Worm (Caenorhabditis elegans) whole organism, young adult: Measurements from ENCODE around the gene cyp-13A11.

Experiments
- B0035.1 ChIP-seq: sonication (generic microtip); optimal IDR thresholded peaks from 2 replicates; lab custom pipeline; 2016; ENCODE audit warnings: missing genetic modification characterization, mild to moderate bottlenecking, missing compliant biosample characterization, missing genotype, missing genetic modification reagents
- F10E7.11 ChIP-seq: sonication (generic microtip); optimal IDR thresholded peaks from 2 replicates; lab custom pipeline; 2017; ENCODE audit warnings: mild to moderate bottlenecking, missing genetic modification characterization, moderate library complexity, missing compliant biosample characterization
- F37B4.10 ChIP-seq: fragments of 200-800 bp; sonication (Bioruptor generic); IDR thresholded peaks from 2 replicates; pipeline ENCODE4 v1.3.6; 2022; ENCODE audit warnings: missing genetic modification characterization, missing compliant biosample characterization
- F39B2.1 ChIP-seq: fragments of 200-800 bp; sonication (Bioruptor generic); IDR thresholded peaks from 2 replicates; pipeline ENCODE4 v1.3.6; 2022; ENCODE audit warnings: missing genetic modification reagents, missing genetic modification characterization, missing compliant biosample characterization
- F49E8.2 ChIP-seq: sonication (generic microtip); optimal IDR thresholded peaks from 3 replicates; lab custom pipeline; 2017; ENCODE audit warnings: missing genetic modification characterization, mild to moderate bottlenecking, missing compliant biosample characterization, antibody characterized with exemption, moderate library complexity; ENCODE audit not compliant: insufficient read depth
- F57A8.1 ChIP-seq: fragments of 200-800 bp; sonication (Bioruptor generic); optimal IDR thresholded peaks from 2 replicates; lab custom pipeline; 2018; ENCODE audit warnings: mild to moderate bottlenecking, missing genetic modification characterization, moderate library complexity, missing compliant biosample characterization
- T26A5.8 ChIP-seq: sonication (generic microtip); optimal IDR thresholded peaks from 2 replicates; lab custom pipeline; 2016; ENCODE audit warnings: missing genetic modification characterization, missing compliant biosample characterization
- Y53F4B.3 ChIP-seq: fragments of 200-800 bp; sonication (Bioruptor generic); IDR thresholded peaks from 2 replicates; pipeline ENCODE4 v1.3.6; 2022; ENCODE audit warnings: missing genetic modification reagents, missing genetic modification characterization, missing compliant biosample characterization
- Y95B8A.8 ChIP-seq: fragments of 200-800 bp; sonication (Bioruptor generic); IDR thresholded peaks from 2 replicates; pipeline ENCODE4 v1.3.6; 2022; ENCODE audit warnings: missing genetic modification reagents, missing genetic modification characterization, missing compliant biosample characterization
- ZK185.1 ChIP-seq: sonication (generic microtip); optimal IDR thresholded peaks from 2 replicates; lab custom pipeline; 2016; ENCODE audit warnings: mild to moderate bottlenecking, missing genetic modification characterization, missing compliant biosample characterization; ENCODE audit not compliant: poor library complexity, severe bottlenecking
- akir-1 ChIP-seq: fragments of 200-800 bp; sonication (Bioruptor generic); optimal IDR thresholded peaks from 2 replicates; lab custom pipeline; 2018; ENCODE audit warnings: mild to moderate bottlenecking, missing genetic modification characterization, moderate library complexity, missing compliant biosample characterization
- ama-1 ChIP-seq, 3 experiments: fragments of 150-350 bp in 1 of 3; sonication (generic microtip) in 2 of 3; optimal IDR thresholded peaks; 2 replicates each; lab custom pipeline; 2014 to 2018; ENCODE audit warnings: missing biosample characterization in 2 of 3, missing genetic modification characterization in 2 of 3, missing genetic modification reagents in 2 of 3
- aptf-2 ChIP-seq: fragments of 200-800 bp; sonication (Bioruptor generic); conservative IDR thresholded peaks from 2 replicates; pipeline ENCODE4 v1.3.6; 2022; ENCODE audit warnings: missing genetic modification reagents, missing genetic modification characterization, missing compliant biosample characterization
- aptf-3 ChIP-seq: fragments of 200-800 bp; sonication (Bioruptor generic); IDR thresholded peaks from 2 replicates; pipeline ENCODE4 v1.3.6; 2022; ENCODE audit warnings: missing genetic modification characterization, missing compliant biosample characterization
- atf-7 ChIP-seq: sonication (generic microtip); optimal IDR thresholded peaks from 2 replicates; lab custom pipeline; 2017; ENCODE audit warnings: mild to moderate bottlenecking, missing genetic modification characterization, missing compliant biosample characterization
- attf-3 ChIP-seq: fragments of 200-800 bp; sonication (Bioruptor generic); conservative IDR thresholded peaks from 2 replicates; pipeline ENCODE4 v1.3.6; 2022; ENCODE audit warnings: missing genetic modification reagents, missing genetic modification characterization, missing compliant biosample characterization
- ccch-3 ChIP-seq: fragments of 200-800 bp; sonication (Bioruptor generic); optimal IDR thresholded peaks from 2 replicates; lab custom pipeline; 2018; ENCODE audit warnings: mild to moderate bottlenecking, missing genetic modification characterization, missing compliant biosample characterization
- chd-7 ChIP-seq: sonication (generic microtip); optimal IDR thresholded peaks from 2 replicates; lab custom pipeline; 2016; ENCODE audit warnings: mild to moderate bottlenecking, missing genetic modification characterization, moderate library complexity, missing compliant biosample characterization
- dox-1 ChIP-seq: fragments of 200-800 bp; sonication (Bioruptor generic); IDR thresholded peaks from 2 replicates; pipeline ENCODE4 v1.3.6; 2022; ENCODE audit warnings: missing genetic modification reagents, missing genetic modification characterization, missing compliant biosample characterization
- dpff-1 ChIP-seq: sonication (generic microtip); optimal IDR thresholded peaks from 2 replicates; lab custom pipeline; 2017; ENCODE audit warnings: mild to moderate bottlenecking, missing genetic modification characterization, missing compliant biosample characterization
- efl-1 ChIP-seq: fragments of 150-350 bp; optimal IDR thresholded peaks from 2 replicates; lab custom pipeline; 2014; ENCODE audit warnings: missing biosample characterization, missing genetic modification reagents, missing genetic modification characterization
- egl-18 ChIP-seq: fragments of 200-800 bp; sonication (Bioruptor generic); IDR thresholded peaks from 2 replicates; pipeline ENCODE4 v1.3.6; 2022; ENCODE audit warnings: missing genetic modification reagents, missing genetic modification characterization, missing compliant biosample characterization
- hmg-20 ChIP-seq: fragments of 200-800 bp; sonication (Bioruptor generic); IDR thresholded peaks from 2 replicates; pipeline ENCODE4 v1.3.6; 2022; ENCODE audit warnings: missing genetic modification reagents, missing genetic modification characterization, missing compliant biosample characterization
- hrde-1 ChIP-seq: sonication (generic microtip); optimal IDR thresholded peaks from 2 replicates; lab custom pipeline; 2016; ENCODE audit warnings: missing genetic modification characterization, mild to moderate bottlenecking, missing compliant biosample characterization, moderate library complexity, missing genotype, missing genetic modification reagents, borderline replicate concordance
- hsf-1 ChIP-seq: fragments of 200-800 bp; sonication (Bioruptor generic); IDR thresholded peaks from 2 replicates; pipeline ENCODE4 v1.3.6; 2022; ENCODE audit warnings: missing genetic modification reagents, missing genetic modification characterization, missing compliant biosample characterization
- lag-1 ChIP-seq: fragments of 200-800 bp; sonication (Bioruptor generic); IDR thresholded peaks from 2 replicates; pipeline ENCODE4 v1.3.6; 2022; ENCODE audit warnings: missing genetic modification reagents, missing genetic modification characterization, missing compliant biosample characterization
- lin-26 ChIP-seq: fragments of 200-800 bp; sonication (Bioruptor generic); IDR thresholded peaks from 2 replicates; pipeline ENCODE4 v1.3.6; 2022; ENCODE audit warnings: missing genetic modification reagents, missing genetic modification characterization, missing compliant biosample characterization
- lin-35 ChIP-seq, 3 experiments: fragments of 150-350 bp in 2 of 3; sonication (generic microtip) in 1 of 3; optimal IDR thresholded peaks; 2 replicates each; lab custom pipeline; 2014 to 2018; ENCODE audit warnings: missing biosample characterization in 3 of 3, missing genetic modification characterization in 3 of 3, missing genetic modification reagents in 3 of 3
- lir-1 ChIP-seq: fragments of 200-800 bp; sonication (Bioruptor generic); conservative IDR thresholded peaks from 2 replicates; pipeline ENCODE4 v1.3.6; 2022; ENCODE audit warnings: missing genetic modification reagents, missing genetic modification characterization, missing compliant biosample characterization
- lsl-1 ChIP-seq: fragments of 200-800 bp; sonication (Bioruptor generic); optimal IDR thresholded peaks from 2 replicates; lab custom pipeline; 2018; ENCODE audit warnings: mild to moderate bottlenecking, missing genetic modification characterization, moderate library complexity, missing compliant biosample characterization
- madf-6 ChIP-seq: fragments of 200-800 bp; sonication (Bioruptor generic); IDR thresholded peaks from 2 replicates; pipeline ENCODE4 v1.3.6; 2022; ENCODE audit warnings: missing genetic modification reagents, missing genetic modification characterization, missing compliant biosample characterization
- nfya-2 ChIP-seq: fragments of 200-800 bp; sonication (Bioruptor generic); IDR thresholded peaks from 2 replicates; pipeline ENCODE4 v1.3.6; 2022; ENCODE audit warnings: missing genetic modification reagents, missing genetic modification characterization, missing compliant biosample characterization
- nfyb-1 ChIP-seq: fragments of 200-800 bp; sonication (Bioruptor generic); IDR thresholded peaks from 2 replicates; pipeline ENCODE4 v1.3.6; 2022; ENCODE audit warnings: missing genetic modification reagents, missing genetic modification characterization, missing compliant biosample characterization
- rcor-1 ChIP-seq: fragments of 200-800 bp; sonication (Bioruptor generic); IDR thresholded peaks from 2 replicates; pipeline ENCODE4 v1.3.6; 2022; ENCODE audit warnings: missing genetic modification reagents, missing genetic modification characterization, missing compliant biosample characterization
- rec-8 ChIP-seq, 2 experiments: sonication (generic microtip); optimal IDR thresholded peaks; 2 replicates each; lab custom pipeline; 2016; ENCODE audit warnings: mild to moderate bottlenecking in 2 of 2, missing genetic modification characterization in 2 of 2, missing genetic modification reagents in 2 of 2, missing genotype in 2 of 2, missing biosample characterization in 1 of 2, missing compliant biosample characterization in 1 of 2, moderate library complexity in 1 of 2
- snpc-1.1 ChIP-seq: sonication (generic microtip); optimal IDR thresholded peaks from 2 replicates; lab custom pipeline; 2017; ENCODE audit warnings: missing genetic modification characterization, mild to moderate bottlenecking, missing compliant biosample characterization, antibody characterized with exemption, moderate library complexity, missing genotype, missing genetic modification reagents; ENCODE audit not compliant: insufficient read depth
- snpc-1.3 ChIP-seq: sonication (generic microtip); optimal IDR thresholded peaks from 2 replicates; lab custom pipeline; 2017; ENCODE audit warnings: missing genetic modification characterization, mild to moderate bottlenecking, missing compliant biosample characterization, antibody characterized with exemption, moderate library complexity, missing genotype, missing genetic modification reagents; ENCODE audit not compliant: insufficient read depth
- snpc-3.4 ChIP-seq: sonication (generic microtip); optimal IDR thresholded peaks from 2 replicates; lab custom pipeline; 2017; ENCODE audit warnings: missing genetic modification characterization, mild to moderate bottlenecking, missing compliant biosample characterization, antibody characterized with exemption, moderate library complexity, missing genotype, missing genetic modification reagents
- snpc-4 ChIP-seq, 5 experiments: fragments of 150-350 bp in 1 of 5; sonication (generic microtip) in 4 of 5; optimal IDR thresholded peaks; 2 replicates each; lab custom pipeline; 2014 to 2018; ENCODE audit warnings: missing genetic modification characterization in 5 of 5, missing biosample characterization in 3 of 5, antibody characterized with exemption in 2 of 5, mild to moderate bottlenecking in 2 of 5, missing compliant biosample characterization in 2 of 5, missing genotype in 2 of 5, moderate library complexity in 2 of 5, missing genetic modification reagents in 1 of 5
- sptf-2 ChIP-seq: fragments of 200-800 bp; sonication (Bioruptor generic); optimal IDR thresholded peaks from 2 replicates; lab custom pipeline; 2018; ENCODE audit warnings: mild to moderate bottlenecking, missing genetic modification characterization, missing compliant biosample characterization
- xnd-1 ChIP-seq: sonication (generic microtip); optimal IDR thresholded peaks from 2 replicates; lab custom pipeline; 2016; ENCODE audit warnings: missing genotype, missing genetic modification reagents, missing genetic modification characterization, missing compliant biosample characterization
- zfh-2 ChIP-seq: fragments of 200-800 bp; sonication (Bioruptor generic); conservative IDR thresholded peaks from 2 replicates; pipeline ENCODE4 v1.3.6; 2022; ENCODE audit warnings: missing genetic modification reagents, missing genetic modification characterization, missing compliant biosample characterization
- ztf-18 ChIP-seq: sonication (generic microtip); optimal IDR thresholded peaks from 2 replicates; lab custom pipeline; 2016; ENCODE audit warnings: missing genotype, mild to moderate bottlenecking, missing genetic modification characterization, missing compliant biosample characterization
- ztf-22 ChIP-seq: fragments of 200-800 bp; sonication (Bioruptor generic); optimal IDR thresholded peaks from 2 replicates; lab custom pipeline; 2018; ENCODE audit warnings: mild to moderate bottlenecking, missing genetic modification characterization, moderate library complexity, missing compliant biosample characterization

Gene cyp-13A11

ce11 chrIII:12978473-12979174, 42.2 kb upstream of the cyp-13A11 start, which contains the start of the genes ubq-2 and frg-1 (continued):
- no peak for TF ChIP-seq ZK185.1 (tag; lab: Kevin White, UChicago)
- peak; percentile 32 for TF ChIP-seq snpc-3.4 (tag; lab: Kevin White, UChicago)
- peak; percentile 72 for TF ChIP-seq F49E8.2 (tag; lab: Kevin White, UChicago)
- TF ChIP-seq egl-18 = no peak
- TF ChIP-seq lin-26 (GFP tag; lab: Robert Waterston, UW) = no peak
- no peak for TF ChIP-seq hsf-1 (GFP tag; lab: Robert Waterston, UW)
- TF ChIP-seq aptf-2 (GFP tag; lab: Robert Waterston, UW) = no peak
- peak; percentile 43; the same call in 1 of the 2 replicates for TF ChIP-seq lir-1 (GFP tag; lab: Robert Waterston, UW)
- TF ChIP-seq F37B4.10 = no peak
- TF ChIP-seq T26A5.8 = no peak
- TF ChIP-seq akir-1 (GFP tag; lab: Kevin White, UChicago) = no peak
- peak; percentile 86 for TF ChIP-seq nfyb-1
- no peak for TF ChIP-seq attf-3 (GFP tag; lab: Robert Waterston, UW)
- peak; percentile 35 for TF ChIP-seq snpc-4 (GFP tag; optimal IDR thresholded peaks at IDR 0.05; lab: Kevin White, UChicago)
- TF ChIP-seq snpc-4 (tag; optimal IDR thresholded peaks at IDR 0.05; lab: Kevin White, UChicago) = peak; percentile 3 to 56 (median 41)
- peak; percentile 92 for TF ChIP-seq madf-6
- no peak for TF ChIP-seq ztf-22 (GFP tag; lab: Kevin White, UChicago)
- no peak for TF ChIP-seq sptf-2 (GFP tag; lab: Kevin White, UChicago)
- peak in 2 of 3 experiments; percentile 22 to 70 for TF ChIP-seq lin-35 (GFP tag; optimal IDR thresholded peaks at IDR 0.05; lab: Kevin White, UChicago)
- TF ChIP-seq dpff-1 (tag; lab: Kevin White, UChicago) = no peak
- no peak for TF ChIP-seq aptf-3 (GFP tag; lab: Robert Waterston, UW)
- TF ChIP-seq efl-1 (GFP tag; lab: Kevin White, UChicago) = peak; percentile 56
- TF ChIP-seq F10E7.11 = no peak
- TF ChIP-seq lsl-1 (GFP tag; lab: Kevin White, UChicago) = peak; percentile 96
- no peak for TF ChIP-seq F39B2.1
- TF ChIP-seq zfh-2 (GFP tag; lab: Robert Waterston, UW) = no peak
- no peak for TF ChIP-seq ccch-3 (GFP tag; lab: Kevin White, UChicago)
- no peak for TF ChIP-seq ztf-18 (tag; lab: Kevin White, UChicago)
- no peak for TF ChIP-seq hrde-1 (tag; lab: Kevin White, UChicago)
- TF ChIP-seq snpc-1.1 (tag; lab: Kevin White, UChicago) = peak; percentile 16
- peak; percentile 22 for TF ChIP-seq B0035.1 (tag; lab: Kevin White, UChicago)
- peak; percentile 80 for TF ChIP-seq rcor-1 (GFP tag; lab: Robert Waterston, UW)
- TF ChIP-seq atf-7 = no peak
- 0 out of 2 replicates have a peak, but pooled peaks have one; percentile 65 for TF ChIP-seq Y95B8A.8 (GFP tag; lab: Robert Waterston, UW)
- TF ChIP-seq chd-7 (tag; lab: Kevin White, UChicago) = peak; percentile 4
- TF ChIP-seq lag-1 (GFP tag; lab: Robert Waterston, UW) = no peak
- peak; percentile 64 for TF ChIP-seq xnd-1 (tag; lab: Kevin White, UChicago)
- no peak for TF ChIP-seq F57A8.1
- TF ChIP-seq snpc-1.3 = peak; percentile 49
- no peak for TF ChIP-seq nfya-2 (GFP tag; lab: Robert Waterston, UW)
- no peak for TF ChIP-seq ama-1 (optimal IDR thresholded peaks at IDR 0.05; lab: Kevin White, UChicago)
- TF ChIP-seq ama-1 (GFP tag; optimal IDR thresholded peaks at IDR 0.05; lab: Kevin White, UChicago) = no peak
- TF ChIP-seq dox-1 (GFP tag; lab: Robert Waterston, UW) = peak; percentile 89
- peak; percentile 46; the same call in 1 of the 2 replicates for TF ChIP-seq hmg-20 (GFP tag; lab: Robert Waterston, UW)
- TF ChIP-seq Y53F4B.3 (GFP tag; lab: Robert Waterston, UW) = no peak
- peak in 1 of 2 experiments; percentile 15 for TF ChIP-seq rec-8 (tag; optimal IDR thresholded peaks at IDR 0.05; lab: Kevin White, UChicago)
